Fruit fly (Drosophila melanogaster) S2 (cell line): ENCODE measurements around the gene Frl.

ENCODE experiments used
- CG8478 ChIP-seq: fragments of >200 bp; optimal IDR thresholded peaks from 2 replicates; lab custom pipeline; 2018
- CTCF ChIP-seq, 2 experiments: fragments of >200 bp; optimal IDR thresholded peaks; 2 replicates each; lab custom pipeline; 2018

DNA sequence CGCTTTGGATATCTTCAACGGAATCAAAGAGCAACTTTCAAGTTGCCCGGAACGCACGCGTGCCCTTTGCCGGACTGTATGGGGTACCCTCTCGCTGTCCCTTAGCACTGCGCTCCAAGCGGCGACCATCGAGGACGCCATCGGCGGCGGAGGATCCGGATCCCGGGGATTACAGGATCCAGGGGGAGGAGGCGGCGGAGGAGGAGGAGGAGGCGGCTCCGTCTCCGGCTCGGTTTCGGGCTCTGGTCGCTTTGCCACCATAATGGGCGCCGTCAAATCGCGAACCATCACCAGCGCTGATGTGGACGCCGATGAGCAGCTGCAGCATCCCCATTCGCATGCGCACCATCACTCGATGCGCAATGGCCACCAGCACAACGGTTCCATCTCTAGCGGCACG is 791 bp downstream of the Frl start:
- TF ChIP-seq CG8478 (lab: Kevin White, UChicago) (no peak), CTCF (optimal IDR thresholded peaks at IDR 0.05; lab: Kevin White, UChicago) (no peak)
